Worm (Caenorhabditis elegans) whole organism, late embryonic: ENCODE data around the gene Y66D12A.21.

Source experiments
- K02D7.2 ChIP-seq: sonication (generic microtip); optimal IDR thresholded peaks from 2 replicates; lab custom pipeline; 2017; ENCODE audit warnings: mild to moderate bottlenecking, missing genetic modification characterization, missing compliant biosample characterization
- T23F11.4 ChIP-seq: fragments of 200-800 bp; sonication (Bioruptor generic); optimal IDR thresholded peaks from 2 replicates; lab custom pipeline; 2018; ENCODE audit warnings: mild to moderate bottlenecking, missing genetic modification characterization, missing compliant biosample characterization
- ahr-1 ChIP-seq: sonication (generic microtip); optimal IDR thresholded peaks from 2 replicates; lab custom pipeline; 2016; ENCODE audit warnings: missing genetic modification characterization, missing compliant biosample characterization
- ceh-19 ChIP-seq: fragments of 200-800 bp; sonication (Bioruptor generic); optimal IDR thresholded peaks from 2 replicates; lab custom pipeline; 2018; ENCODE audit warnings: mild to moderate bottlenecking, missing genetic modification characterization, missing compliant biosample characterization
- ceh-22 ChIP-seq: sonication (generic microtip); optimal IDR thresholded peaks from 2 replicates; lab custom pipeline; 2017; ENCODE audit warnings: missing biosample characterization, missing genetic modification characterization
- ceh-30 ChIP-seq: fragments of 150-350 bp; optimal IDR thresholded peaks from 2 replicates; lab custom pipeline; 2014; ENCODE audit warnings: missing biosample characterization, missing genetic modification characterization
- ceh-34 ChIP-seq: sonication (generic microtip); optimal IDR thresholded peaks from 2 replicates; lab custom pipeline; 2016; ENCODE audit warnings: mild to moderate bottlenecking, missing genetic modification characterization, missing compliant biosample characterization
- ceh-45 ChIP-seq: fragments of 200-800 bp; sonication (Bioruptor generic); IDR thresholded peaks from 2 replicates; pipeline ENCODE4 v1.3.6; 2022; ENCODE audit warnings: missing genetic modification reagents, missing genetic modification characterization, missing compliant biosample characterization
- ceh-9 ChIP-seq: sonication (generic microtip); optimal IDR thresholded peaks from 2 replicates; lab custom pipeline; 2016; ENCODE audit warnings: mild to moderate bottlenecking, missing genetic modification characterization, inconsistent platforms, missing compliant biosample characterization
- che-1 ChIP-seq: sonication (generic microtip); optimal IDR thresholded peaks from 2 replicates; lab custom pipeline; 2016; ENCODE audit warnings: mild to moderate bottlenecking, missing genetic modification characterization, missing compliant biosample characterization
- dmd-4 ChIP-seq: sonication (generic microtip); optimal IDR thresholded peaks from 2 replicates; lab custom pipeline; 2016; ENCODE audit warnings: borderline replicate concordance, missing genetic modification characterization, missing compliant biosample characterization
- elt-2 ChIP-seq: sonication (generic microtip); optimal IDR thresholded peaks from 2 replicates; lab custom pipeline; 2016; ENCODE audit warnings: missing genetic modification reagents, missing genetic modification characterization, missing compliant biosample characterization
- ets-4 ChIP-seq: sonication (generic microtip); optimal IDR thresholded peaks from 2 replicates; lab custom pipeline; 2016; ENCODE audit warnings: missing genetic modification characterization, missing compliant biosample characterization
- fkh-10 ChIP-seq: fragments of 150-350 bp; optimal IDR thresholded peaks from 2 replicates; lab custom pipeline; 2014; ENCODE audit warnings: missing biosample characterization, missing genetic modification reagents, missing genetic modification characterization
- hlh-15 ChIP-seq: sonication (generic microtip); optimal IDR thresholded peaks from 2 replicates; lab custom pipeline; 2016; ENCODE audit warnings: missing genetic modification characterization, missing compliant biosample characterization
- hlh-30 ChIP-seq: sonication (generic microtip); optimal IDR thresholded peaks from 2 replicates; lab custom pipeline; 2017; ENCODE audit warnings: antibody characterized with exemption, missing genetic modification characterization, missing compliant biosample characterization; ENCODE audit not compliant: insufficient read depth
- hlh-6 ChIP-seq: sonication (generic microtip); optimal IDR thresholded peaks from 2 replicates; lab custom pipeline; 2016; ENCODE audit warnings: missing genotype, missing genetic modification characterization, missing compliant biosample characterization
- lin-11 ChIP-seq: fragments of 200-800 bp; sonication (Bioruptor generic); optimal IDR thresholded peaks from 2 replicates; lab custom pipeline; 2018; ENCODE audit warnings: mild to moderate bottlenecking, missing genetic modification characterization, missing compliant biosample characterization
- mec-3 ChIP-seq: sonication (generic microtip); optimal IDR thresholded peaks from 2 replicates; lab custom pipeline; 2016; ENCODE audit warnings: borderline replicate concordance, missing genetic modification characterization, missing compliant biosample characterization
- nfya-1 ChIP-seq: sonication (generic microtip); optimal IDR thresholded peaks from 2 replicates; lab custom pipeline; 2017; ENCODE audit warnings: missing genetic modification characterization, mild to moderate bottlenecking, missing compliant biosample characterization, antibody characterized with exemption, moderate library complexity
- odd-2 ChIP-seq: sonication (generic microtip); optimal IDR thresholded peaks from 2 replicates; lab custom pipeline; 2017; ENCODE audit warnings: antibody characterized with exemption, mild to moderate bottlenecking, missing genetic modification characterization, missing compliant biosample characterization
- pat-9 ChIP-seq: fragments of 200-800 bp; sonication (Bioruptor generic); optimal IDR thresholded peaks from 2 replicates; lab custom pipeline; 2018; ENCODE audit warnings: mild to moderate bottlenecking, missing genetic modification characterization, moderate library complexity, missing compliant biosample characterization
- pax-1 ChIP-seq: fragments of 150-350 bp; optimal IDR thresholded peaks from 2 replicates; lab custom pipeline; 2014; ENCODE audit warnings: missing biosample characterization, missing genetic modification characterization
- pha-2 ChIP-seq: sonication (generic microtip); optimal IDR thresholded peaks from 2 replicates; lab custom pipeline; 2017; ENCODE audit warnings: mild to moderate bottlenecking, missing genetic modification characterization, missing compliant biosample characterization
- pros-1 ChIP-seq: fragments of 150-350 bp; optimal IDR thresholded peaks from 2 replicates; lab custom pipeline; 2014; ENCODE audit warnings: missing biosample characterization, missing genetic modification reagents, missing genetic modification characterization
- ref-2 ChIP-seq: sonication (generic microtip); optimal IDR thresholded peaks from 2 replicates; lab custom pipeline; 2016; ENCODE audit warnings: missing genetic modification characterization, missing compliant biosample characterization
- rnt-1 ChIP-seq: sonication (generic microtip); optimal IDR thresholded peaks from 2 replicates; lab custom pipeline; 2016; ENCODE audit warnings: missing genetic modification characterization, missing compliant biosample characterization
- sdc-2 ChIP-seq: sonication (generic microtip); optimal IDR thresholded peaks from 2 replicates; lab custom pipeline; 2016; ENCODE audit warnings: missing genotype, missing genetic modification characterization, missing compliant biosample characterization
- sox-2 ChIP-seq: fragments of 200-800 bp; sonication (Bioruptor generic); IDR thresholded peaks from 2 replicates; pipeline ENCODE4 v1.3.6; 2022; ENCODE audit warnings: missing genetic modification reagents, missing genetic modification characterization, missing compliant biosample characterization
- sox-4 ChIP-seq: sonication (generic microtip); optimal IDR thresholded peaks from 2 replicates; lab custom pipeline; 2017; ENCODE audit warnings: mild to moderate bottlenecking, missing genetic modification characterization, inconsistent platforms, missing compliant biosample characterization
- syd-9 ChIP-seq: sonication (generic microtip); optimal IDR thresholded peaks from 2 replicates; lab custom pipeline; 2016; ENCODE audit warnings: mild to moderate bottlenecking, missing genetic modification characterization, moderate library complexity, missing compliant biosample characterization
- tbx-2 ChIP-seq: sonication (generic microtip); optimal IDR thresholded peaks from 2 replicates; lab custom pipeline; 2016; ENCODE audit warnings: missing genetic modification characterization, missing compliant biosample characterization
- tbx-7 ChIP-seq: sonication (generic microtip); optimal IDR thresholded peaks from 2 replicates; lab custom pipeline; 2016; ENCODE audit warnings: missing genotype, missing genetic modification characterization, missing compliant biosample characterization
- ttx-3 ChIP-seq: sonication (generic microtip); optimal IDR thresholded peaks from 2 replicates; lab custom pipeline; 2016; ENCODE audit warnings: missing genetic modification reagents, missing genetic modification characterization, missing compliant biosample characterization
- unc-3 ChIP-seq, 2 experiments: fragments of 200-800 bp in 1 of 2; sonication (Bioruptor generic) in 1 of 2; sonication (generic microtip) in 1 of 2; conservative IDR thresholded peaks in 1 of 2; optimal IDR thresholded peaks in 1 of 2; 2 replicates each; pipeline versions ENCODE4 v1.3.6 to Lab custom; 2016 to 2022; ENCODE audit warnings: missing compliant biosample characterization in 2 of 2, missing genetic modification characterization in 2 of 2, missing genetic modification reagents in 1 of 2
- unc-42 ChIP-seq: sonication (generic microtip); optimal IDR thresholded peaks from 2 replicates; lab custom pipeline; 2016; ENCODE audit warnings: missing genotype, missing genetic modification characterization, missing compliant biosample characterization
- zip-5 ChIP-seq: sonication (generic microtip); optimal IDR thresholded peaks from 2 replicates; lab custom pipeline; 2016; ENCODE audit warnings: missing genetic modification characterization, missing compliant biosample characterization
- ztf-16 ChIP-seq: sonication (generic microtip); optimal IDR thresholded peaks from 2 replicates; lab custom pipeline; 2017; ENCODE audit warnings: missing genetic modification characterization, missing compliant biosample characterization

The Y66D12A.21 gene

ce11 chrIII:11471336-11471735 is 33.8 kb downstream of the Y66D12A.21 start:
- TF ChIP-seq odd-2 (tag; lab: Kevin White, UChicago) = no peak

ce11 chrIII:11470311-11470858 is 34.7 kb downstream of the Y66D12A.21 start, which contains the start of gene bed-2:
Gene bed-2 (minus strand): TSS chrIII:11470808.
- TF ChIP-seq rnt-1 (no peak), nfya-1 (tag; lab: Kevin White, UChicago) (peak; percentile 94)

- no peak for TF ChIP-seq unc-42 (tag; lab: Kevin White, UChicago)
- no peak for TF ChIP-seq dmd-4 (tag; lab: Kevin White, UChicago)
- TF ChIP-seq elt-2 (tag; lab: Kevin White, UChicago) = no peak
- TF ChIP-seq fkh-10 = no peak
- TF ChIP-seq ceh-34 (tag; lab: Kevin White, UChicago) = peak; percentile 44
- TF ChIP-seq lin-11 (tag; lab: Kevin White, UChicago) = no peak
- no peak for TF ChIP-seq ceh-22 (tag; lab: Kevin White, UChicago)
- no peak for TF ChIP-seq ceh-30
- no peak for TF ChIP-seq ceh-45
- TF ChIP-seq pha-2 (tag; lab: Kevin White, UChicago) = peak; percentile 2
- no peak for TF ChIP-seq odd-2 (tag; lab: Kevin White, UChicago)
- TF ChIP-seq ref-2 = peak; percentile 30
- no peak for TF ChIP-seq sdc-2 (tag; lab: Kevin White, UChicago)
- TF ChIP-seq mec-3 (tag; lab: Kevin White, UChicago) = no peak
- peak; percentile 32 for TF ChIP-seq ceh-19 (GFP tag; lab: Kevin White, UChicago)
- TF ChIP-seq tbx-2 (tag; lab: Kevin White, UChicago) = no peak
- peak; percentile 4 for TF ChIP-seq K02D7.2 (tag; lab: Kevin White, UChicago)
- no peak for TF ChIP-seq ahr-1
- peak; percentile 1 for TF ChIP-seq nfya-1 (tag; lab: Kevin White, UChicago)
- no peak for TF ChIP-seq hlh-6 (tag; lab: Kevin White, UChicago)
- no peak for TF ChIP-seq sox-2 (GFP tag; lab: Robert Waterston, UW)
- TF ChIP-seq ets-4 = no peak
- no peak for TF ChIP-seq syd-9 (tag; lab: Kevin White, UChicago)
- TF ChIP-seq ceh-9 (tag; lab: Kevin White, UChicago) = no peak
- no peak for TF ChIP-seq pat-9 (tag; lab: Kevin White, UChicago)
- no peak for TF ChIP-seq tbx-7 (tag; lab: Kevin White, UChicago)
- TF ChIP-seq sox-4 (tag; lab: Kevin White, UChicago) = no peak
- no peak for TF ChIP-seq che-1 (tag; lab: Kevin White, UChicago)
- no peak for TF ChIP-seq T23F11.4 (GFP tag; lab: Kevin White, UChicago)
- TF ChIP-seq ztf-16 (tag; lab: Kevin White, UChicago) = no peak
- TF ChIP-seq hlh-15 (tag; lab: Kevin White, UChicago) = no peak
- TF ChIP-seq unc-3 (GFP tag; conservative IDR thresholded peaks at IDR 0.05; lab: Robert Waterston, UW) = no peak
- TF ChIP-seq unc-3 (tag; optimal IDR thresholded peaks at IDR 0.05; lab: Kevin White, UChicago) = no peak
- TF ChIP-seq pros-1 (tag; lab: Kevin White, UChicago) = no peak
- TF ChIP-seq hlh-30 (tag; lab: Kevin White, UChicago) = no peak
- TF ChIP-seq pax-1 (tag; lab: Kevin White, UChicago) = no peak
- TF ChIP-seq zip-5 (tag; lab: Kevin White, UChicago) = no peak
- no peak for TF ChIP-seq ttx-3 (tag; lab: Kevin White, UChicago)
- no peak for TF ChIP-seq rnt-1
Measured at ce11 chrIII:11467631-11468481, 37.2 kb downstream of the Y66D12A.21 start.
